Worm (Caenorhabditis elegans): ENCODE results near the gene spin-2.

DNA sequence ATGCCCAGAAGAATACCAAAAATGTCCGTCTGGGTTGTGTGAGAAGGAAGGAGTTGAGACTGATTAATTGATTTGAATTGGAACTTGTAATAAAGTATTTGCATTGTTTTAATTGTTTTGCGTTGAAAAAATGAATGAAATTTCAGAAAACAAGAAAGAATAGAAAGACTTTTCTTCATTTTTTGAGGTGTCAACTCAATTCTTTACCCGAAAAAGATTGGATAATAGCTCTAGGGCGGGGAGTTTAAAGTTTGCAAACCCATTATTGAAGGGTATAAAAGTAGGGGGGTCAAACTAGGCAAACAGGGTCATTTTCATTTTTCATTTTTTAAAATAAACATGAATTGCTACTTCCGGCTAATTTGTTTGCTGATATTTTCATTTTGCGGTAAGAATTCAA is 38.6 kb upstream of the spin-2 start, which contains the start of gene scl-10:
- TF ChIP-seq flt-1 (GFP tag; IDR thresholded peaks at IDR 0.05) (no peak), T22C8.4 (GFP tag; IDR thresholded peaks at IDR 0.05) (no peak)

Measured in whole organism, midembryonic.